Worm (Caenorhabditis elegans) whole organism, L4 larva: ENCODE results near the gene slc-17.5.
A peak's percentile ranks its signal among the peaks of the same experiment; 100 is the strongest.

Experiments
- F10B5.3 ChIP-seq: sonication (generic microtip); optimal IDR thresholded peaks from 2 replicates; lab custom pipeline; 2016; ENCODE audit warnings: mild to moderate bottlenecking, missing genetic modification characterization, missing compliant biosample characterization
- T26A8.4 ChIP-seq: fragments of 200-800 bp; sonication (Bioruptor generic); IDR thresholded peaks from 2 replicates; pipeline ENCODE4 v1.3.6; 2022; ENCODE audit warnings: missing genetic modification characterization, missing compliant biosample characterization
- Y48G9A.11 ChIP-seq: fragments of 200-800 bp; sonication (Bioruptor generic); IDR thresholded peaks from 2 replicates; pipeline ENCODE4 v1.3.6; 2022; ENCODE audit warnings: missing genetic modification reagents, missing genetic modification characterization, missing compliant biosample characterization
- Y75B8A.6 ChIP-seq: fragments of 200-800 bp; sonication (Bioruptor generic); IDR thresholded peaks from 2 replicates; pipeline ENCODE4 v1.3.6; 2022; ENCODE audit warnings: missing genetic modification reagents, missing genetic modification characterization, missing compliant biosample characterization
- ZK337.2 ChIP-seq: fragments of 200-800 bp; sonication (Bioruptor generic); IDR thresholded peaks from 2 replicates; pipeline ENCODE4 v1.3.6; 2022; ENCODE audit warnings: missing genetic modification reagents, missing genetic modification characterization, missing compliant biosample characterization
- ZK546.5 ChIP-seq, 2 experiments: sonication (generic microtip); optimal IDR thresholded peaks; 2 replicates each; lab custom pipeline; 2017; ENCODE audit warnings: missing biosample characterization in 2 of 2, missing genetic modification characterization in 2 of 2
- attf-4 ChIP-seq: sonication (generic microtip); optimal IDR thresholded peaks from 3 replicates; lab custom pipeline; 2017; ENCODE audit warnings: missing biosample characterization, missing genetic modification characterization
- ceh-62 ChIP-seq: sonication (generic microtip); optimal IDR thresholded peaks from 2 replicates; lab custom pipeline; 2017; ENCODE audit warnings: missing biosample characterization, missing genetic modification characterization
- ctbp-1 ChIP-seq: fragments of 200-800 bp; sonication (Bioruptor generic); IDR thresholded peaks from 2 replicates; pipeline ENCODE4 v1.3.6; 2022; ENCODE audit warnings: missing genetic modification reagents, missing genetic modification characterization, missing compliant biosample characterization
- daf-12 ChIP-seq: fragments of 150-350 bp; optimal IDR thresholded peaks from 2 replicates; lab custom pipeline; 2014; ENCODE audit warnings: missing biosample characterization, missing genetic modification reagents, missing genetic modification characterization
- daf-16 ChIP-seq, 3 experiments: sonication (generic microtip); optimal IDR thresholded peaks; 2 replicates each; lab custom pipeline; 2016 to 2017; ENCODE audit warnings: missing genetic modification characterization in 3 of 3, missing genetic modification reagents in 3 of 3, mild to moderate bottlenecking in 2 of 3, missing compliant biosample characterization in 2 of 3, missing biosample characterization in 1 of 3, moderate library complexity in 1 of 3
- daf-19 ChIP-seq: fragments of 200-800 bp; sonication (Bioruptor generic); conservative IDR thresholded peaks from 2 replicates; pipeline ENCODE4 v1.3.6; 2022; ENCODE audit warnings: missing genetic modification characterization, missing compliant biosample characterization
- dmd-6 ChIP-seq: fragments of 200-800 bp; sonication (Bioruptor generic); IDR thresholded peaks from 2 replicates; pipeline ENCODE4 v1.3.6; 2022; ENCODE audit warnings: missing genetic modification reagents, missing genetic modification characterization, missing compliant biosample characterization
- dpl-1 ChIP-seq: fragments of 150-350 bp; optimal IDR thresholded peaks from 2 replicates; lab custom pipeline; 2014; ENCODE audit warnings: missing biosample characterization, missing genetic modification reagents, missing genetic modification characterization
- dve-1 ChIP-seq: sonication (generic microtip); optimal IDR thresholded peaks from 2 replicates; lab custom pipeline; 2017; ENCODE audit warnings: antibody characterized with exemption, mild to moderate bottlenecking, missing genetic modification characterization, missing compliant biosample characterization; ENCODE audit not compliant: insufficient read depth
- fos-1 ChIP-seq: fragments of 150-350 bp; optimal IDR thresholded peaks from 2 replicates; lab custom pipeline; 2014; ENCODE audit warnings: missing biosample characterization, missing genetic modification characterization
- hif-1 ChIP-seq, 2 experiments: sonication (generic microtip); optimal IDR thresholded peaks; 2 replicates each; lab custom pipeline; 2016 to 2017; ENCODE audit warnings: missing compliant biosample characterization in 2 of 2, missing genetic modification characterization in 2 of 2, missing genetic modification reagents in 2 of 2, missing genotype in 2 of 2, mild to moderate bottlenecking in 1 of 2
- hlh-11 ChIP-seq: fragments of 200-800 bp; sonication (Bioruptor generic); optimal IDR thresholded peaks from 2 replicates; lab custom pipeline; 2018; ENCODE audit warnings: mild to moderate bottlenecking, missing genetic modification characterization, missing compliant biosample characterization
- hlh-30 ChIP-seq: sonication (generic microtip); optimal IDR thresholded peaks from 2 replicates; lab custom pipeline; 2017; ENCODE audit warnings: antibody characterized with exemption, mild to moderate bottlenecking, missing genetic modification characterization, missing compliant biosample characterization; ENCODE audit not compliant: insufficient read depth
- hmg-1.1 ChIP-seq: fragments of 200-800 bp; sonication (Bioruptor generic); IDR thresholded peaks from 2 replicates; pipeline ENCODE4 v1.3.6; 2022; ENCODE audit warnings: missing genetic modification reagents, missing genetic modification characterization, missing compliant biosample characterization
- lin-1 ChIP-seq: fragments of 200-800 bp; sonication (Bioruptor generic); IDR thresholded peaks from 2 replicates; pipeline ENCODE4 v1.3.6; 2022; ENCODE audit warnings: missing genetic modification reagents, missing genetic modification characterization, missing compliant biosample characterization
- lin-38 ChIP-seq: fragments of 200-800 bp; sonication (Bioruptor generic); IDR thresholded peaks from 2 replicates; pipeline ENCODE4 v1.3.6; 2022; ENCODE audit warnings: missing genetic modification reagents, missing genetic modification characterization, missing compliant biosample characterization
- mdt-29 ChIP-seq: fragments of 200-800 bp; sonication (Bioruptor generic); IDR thresholded peaks from 2 replicates; pipeline ENCODE4 v1.3.6; 2022; ENCODE audit warnings: missing genetic modification reagents, missing genetic modification characterization, missing compliant biosample characterization
- mes-2 ChIP-seq: sonication (generic microtip); optimal IDR thresholded peaks from 2 replicates; lab custom pipeline; 2016; ENCODE audit warnings: missing genotype, mild to moderate bottlenecking, missing genetic modification characterization, missing compliant biosample characterization; ENCODE audit not compliant: poor library complexity, severe bottlenecking
- nhr-102 ChIP-seq: sonication (generic microtip); optimal IDR thresholded peaks from 2 replicates; lab custom pipeline; 2016; ENCODE audit warnings: mild to moderate bottlenecking, missing genetic modification characterization, moderate library complexity, missing compliant biosample characterization
- nhr-11 ChIP-seq: fragments of 150-350 bp; optimal IDR thresholded peaks from 2 replicates; lab custom pipeline; 2014; ENCODE audit warnings: missing biosample characterization, missing genetic modification characterization
- nhr-111 ChIP-seq: fragments of 200-800 bp; sonication (Bioruptor generic); optimal IDR thresholded peaks from 2 replicates; lab custom pipeline; 2018; ENCODE audit warnings: mild to moderate bottlenecking, missing genetic modification characterization, missing compliant biosample characterization
- nhr-28 ChIP-seq: fragments of 150-350 bp; optimal IDR thresholded peaks from 2 replicates; lab custom pipeline; 2014; ENCODE audit warnings: missing biosample characterization, missing genetic modification characterization
- nhr-42 ChIP-seq: fragments of 200-800 bp; sonication (Bioruptor generic); IDR thresholded peaks from 2 replicates; pipeline ENCODE4 v1.3.6; 2022; ENCODE audit warnings: missing genetic modification characterization, missing compliant biosample characterization
- nhr-48 ChIP-seq: sonication (generic microtip); optimal IDR thresholded peaks from 2 replicates; lab custom pipeline; 2016; ENCODE audit warnings: mild to moderate bottlenecking, missing genetic modification characterization, missing compliant biosample characterization
- nhr-6 ChIP-seq: fragments of 150-350 bp; optimal IDR thresholded peaks from 2 replicates; lab custom pipeline; 2014; ENCODE audit warnings: missing biosample characterization, missing genetic modification characterization
- nhr-77 ChIP-seq: fragments of 150-350 bp; optimal IDR thresholded peaks from 2 replicates; lab custom pipeline; 2014; ENCODE audit warnings: missing biosample characterization, missing genetic modification characterization
- pha-4 ChIP-seq, 2 experiments: fragments of 150-350 bp in 1 of 2; fragments of 200-800 bp in 1 of 2; sonication (Bioruptor generic) in 1 of 2; IDR thresholded peaks in 1 of 2; optimal IDR thresholded peaks in 1 of 2; 2 replicates each; pipeline versions ENCODE4 v1.3.6 to Lab custom; 2014 to 2022; ENCODE audit warnings: missing genetic modification characterization in 2 of 2, missing genetic modification reagents in 2 of 2, missing biosample characterization in 1 of 2, missing compliant biosample characterization in 1 of 2
- php-3 ChIP-seq: fragments of 200-800 bp; sonication (Bioruptor generic); IDR thresholded peaks from 2 replicates; pipeline ENCODE4 v1.3.6; 2022; ENCODE audit warnings: missing genetic modification reagents, missing genetic modification characterization, missing compliant biosample characterization
- pqm-1 ChIP-seq: sonication (generic microtip); optimal IDR thresholded peaks from 2 replicates; lab custom pipeline; 2017; ENCODE audit warnings: missing biosample characterization, missing genetic modification characterization
- skn-1 ChIP-seq: fragments of 150-350 bp; optimal IDR thresholded peaks from 2 replicates; lab custom pipeline; 2014; ENCODE audit warnings: missing biosample characterization, missing genetic modification characterization
- spr-1 ChIP-seq: sonication (generic microtip); optimal IDR thresholded peaks from 2 replicates; lab custom pipeline; 2016; ENCODE audit warnings: mild to moderate bottlenecking, missing genetic modification characterization, missing compliant biosample characterization
- tag-97 ChIP-seq: fragments of 200-800 bp; sonication (Bioruptor generic); IDR thresholded peaks from 2 replicates; pipeline ENCODE4 v1.3.6; 2022; ENCODE audit warnings: missing genetic modification characterization, missing compliant biosample characterization
- tra-1 ChIP-seq: fragments of 200-800 bp; sonication (Bioruptor generic); IDR thresholded peaks from 2 replicates; pipeline ENCODE4 v1.3.6; 2022; ENCODE audit warnings: missing genetic modification reagents, missing genetic modification characterization, missing compliant biosample characterization
- unc-130 ChIP-seq: sonication (generic microtip); optimal IDR thresholded peaks from 2 replicates; lab custom pipeline; 2016; ENCODE audit warnings: missing genetic modification reagents, missing genetic modification characterization, missing compliant biosample characterization
- unc-62 ChIP-seq, 3 experiments: fragments of 150-350 bp in 1 of 3; sonication (generic microtip); optimal IDR thresholded peaks in 2 of 3; peaks in 1 of 3; 1 replicate in 1 of 3; 2 replicates in 2 of 3; lab custom pipeline; 2014 to 2017; ENCODE audit warnings: missing biosample characterization in 3 of 3, missing genetic modification characterization in 3 of 3, missing genetic modification reagents in 3 of 3, missing genotype in 1 of 3
- vab-7 ChIP-seq: fragments of 200-800 bp; sonication (Bioruptor generic); IDR thresholded peaks from 2 replicates; pipeline ENCODE4 v1.3.6; 2022; ENCODE audit warnings: missing genetic modification reagents, missing genetic modification characterization, missing compliant biosample characterization
- zfp-2 ChIP-seq: sonication (generic microtip); optimal IDR thresholded peaks from 2 replicates; lab custom pipeline; 2016; ENCODE audit warnings: mild to moderate bottlenecking, missing genetic modification characterization, missing compliant biosample characterization
- zip-2 ChIP-seq: fragments of 150-350 bp; optimal IDR thresholded peaks from 2 replicates; lab custom pipeline; 2014; ENCODE audit warnings: missing biosample characterization, missing genetic modification characterization

Gene slc-17.5

ce11 chrV:8271395-8271794, 13.3 kb downstream of the slc-17.5 start:
- no peak for TF ChIP-seq T26A8.4 (GFP tag; lab: Robert Waterston, UW)
- no peak for TF ChIP-seq nhr-77 (tag; lab: Kevin White, UChicago)
- TF ChIP-seq unc-62 (GFP tag; optimal IDR thresholded peaks at IDR 0.05 in 1 of 2; lab: Kevin White, UChicago): peak in 1 of 2 experiments; percentile 94
- TF ChIP-seq unc-62 (tag; optimal IDR thresholded peaks at IDR 0.05; lab: Kevin White, UChicago): no peak

ce11 chrV:8269878-8270277, 14.8 kb downstream of the slc-17.5 start:
- no peak for TF ChIP-seq pqm-1
- TF ChIP-seq daf-16 (GFP tag; optimal IDR thresholded peaks at IDR 0.05; lab: Kevin White, UChicago): peak in 1 of 2 experiments; percentile 53
- TF ChIP-seq daf-16 (tag; optimal IDR thresholded peaks at IDR 0.05; lab: Kevin White, UChicago): peak; percentile 82
- TF ChIP-seq hlh-11 (tag; lab: Kevin White, UChicago): peak; percentile 75
- TF ChIP-seq ceh-62 (tag; lab: Kevin White, UChicago): no peak
- TF ChIP-seq hif-1 (tag; optimal IDR thresholded peaks at IDR 0.05; lab: Kevin White, UChicago): peak in 1 of 2 experiments; percentile 19
- peak; percentile 84 for TF ChIP-seq lin-1 (GFP tag; lab: Robert Waterston, UW)
- TF ChIP-seq nhr-42 (GFP tag; lab: Robert Waterston, UW): no peak
- TF ChIP-seq skn-1 (tag; lab: Kevin White, UChicago): no peak
- TF ChIP-seq nhr-102 (tag; lab: Kevin White, UChicago): peak; percentile 53
- peak; percentile 47 for TF ChIP-seq hlh-30
- no peak for TF ChIP-seq tag-97
- TF ChIP-seq nhr-111: no peak
- TF ChIP-seq dmd-6: peak; percentile 84
- peak; percentile 29; the same call in 1 of the 2 replicates for TF ChIP-seq pha-4 (GFP tag; IDR thresholded peaks at IDR 0.05; lab: Robert Waterston, UW)
- no peak for TF ChIP-seq pha-4 (tag; optimal IDR thresholded peaks at IDR 0.05; lab: Kevin White, UChicago)
- no peak for TF ChIP-seq hmg-1.1
- TF ChIP-seq zfp-2 (tag; lab: Kevin White, UChicago): no peak
- TF ChIP-seq nhr-6 (tag; lab: Kevin White, UChicago): no peak
- peak; percentile 73 for TF ChIP-seq nhr-48 (tag; lab: Kevin White, UChicago)
- no peak for TF ChIP-seq lin-38
- peak; percentile 50; the same call in 1 of the 2 replicates for TF ChIP-seq php-3
- no peak for TF ChIP-seq Y48G9A.11 (GFP tag; lab: Robert Waterston, UW)
- no peak for TF ChIP-seq ZK546.5 (tag; optimal IDR thresholded peaks at IDR 0.05; lab: Kevin White, UChicago)
- no peak for TF ChIP-seq attf-4
- peak; percentile 35; the same call in 1 of the 2 replicates for TF ChIP-seq tra-1 (GFP tag; lab: Robert Waterston, UW)
- TF ChIP-seq dve-1 (tag; lab: Kevin White, UChicago): peak; percentile 87
- TF ChIP-seq fos-1 (tag; lab: Kevin White, UChicago): no peak
- no peak for TF ChIP-seq ZK337.2
- TF ChIP-seq daf-19 (GFP tag; lab: Robert Waterston, UW): no peak
- TF ChIP-seq zip-2: no peak
- TF ChIP-seq F10B5.3 (tag; lab: Kevin White, UChicago): no peak

- TF ChIP-seq attf-4 (no peak), php-3 (peak; percentile 80), nhr-77 (tag; lab: Kevin White, UChicago) (peak; percentile 78), unc-62 (GFP tag; optimal IDR thresholded peaks at IDR 0.05 in 1 of 2; lab: Kevin White, UChicago) (peak in 1 of 2 experiments; percentile 12), unc-62 (tag; optimal IDR thresholded peaks at IDR 0.05; lab: Kevin White, UChicago) (no peak), nhr-11 (no peak), ctbp-1 (no peak), dve-1 (tag; lab: Kevin White, UChicago) (peak; percentile 59), vab-7 (no peak), spr-1 (no peak), dmd-6 (peak; percentile 84), mdt-29 (GFP tag; lab: Robert Waterston, UW) (peak; percentile 28; the same call in 1 of the 2 replicates), hlh-11 (tag; lab: Kevin White, UChicago) (peak; percentile 69), unc-130 (GFP tag; lab: Kevin White, UChicago) (no peak), daf-16 (GFP tag; optimal IDR thresholded peaks at IDR 0.05; lab: Kevin White, UChicago) (no peak), daf-16 (tag; optimal IDR thresholded peaks at IDR 0.05; lab: Kevin White, UChicago) (peak; percentile 64), dpl-1 (GFP tag; lab: Kevin White, UChicago) (no peak), nhr-28 (peak; percentile 80), Y75B8A.6 (GFP tag; lab: Robert Waterston, UW) (0 out of 2 replicates have a peak, but pooled peaks have one; percentile 6), pqm-1 (peak; percentile 59), nhr-48 (tag; lab: Kevin White, UChicago) (peak; percentile 29), daf-12 (tag; lab: Kevin White, UChicago) (no peak), mes-2 (tag; lab: Kevin White, UChicago) (peak; percentile 28)
Observed at ce11 chrV:8268902-8269301, 15.8 kb downstream of the slc-17.5 start, which contains the start of the genes asp-6 and asp-12. Gene asp-6 (minus strand): TSS chrV:8268937. Gene asp-12 (plus strand): TSS chrV:8269210.
